Worm (Caenorhabditis elegans) whole organism, mixed stage, embryonic: ENCODE data around the gene F22E5.8.

ENCODE experiments used
- M03D4.4 ChIP-seq: sonication (generic microtip); optimal IDR thresholded peaks from 2 replicates; lab custom pipeline; 2017; ENCODE audit warnings: mild to moderate bottlenecking, missing genetic modification characterization, missing compliant biosample characterization
- blmp-1 ChIP-seq: fragments of 150-350 bp; optimal IDR thresholded peaks from 2 replicates; lab custom pipeline; 2014; ENCODE audit warnings: missing biosample characterization, missing genetic modification characterization
- cnd-1 ChIP-seq: fragments of 200-800 bp; sonication (Bioruptor generic); optimal IDR thresholded peaks from 2 replicates; lab custom pipeline; 2018; ENCODE audit warnings: mild to moderate bottlenecking, missing genetic modification characterization, missing compliant biosample characterization
- elt-1 ChIP-seq: sonication (generic microtip); optimal IDR thresholded peaks from 2 replicates; lab custom pipeline; 2017; ENCODE audit warnings: missing genetic modification characterization, mild to moderate bottlenecking, missing compliant biosample characterization, antibody characterized with exemption, moderate library complexity, borderline replicate concordance; ENCODE audit not compliant: insufficient read depth
- lin-13 ChIP-seq: fragments of 150-350 bp; optimal IDR thresholded peaks from 2 replicates; lab custom pipeline; 2014; ENCODE audit warnings: missing biosample characterization, missing genetic modification characterization
- mab-5 ChIP-seq: fragments of 150-350 bp; optimal IDR thresholded peaks from 2 replicates; lab custom pipeline; 2014; ENCODE audit warnings: missing biosample characterization, missing genetic modification characterization
- nhr-12 ChIP-seq: fragments of 150-350 bp; optimal IDR thresholded peaks from 2 replicates; lab custom pipeline; 2014; ENCODE audit warnings: missing biosample characterization, missing genetic modification characterization
- nhr-237 ChIP-seq: fragments of 150-350 bp; optimal IDR thresholded peaks from 2 replicates; lab custom pipeline; 2014; ENCODE audit warnings: missing biosample characterization, missing genetic modification characterization
- sem-2 ChIP-seq: fragments of 200-800 bp; sonication (Bioruptor generic); optimal IDR thresholded peaks from 2 replicates; lab custom pipeline; 2018; ENCODE audit warnings: mild to moderate bottlenecking, missing genetic modification characterization, missing compliant biosample characterization
- ztf-11 ChIP-seq: fragments of 150-350 bp; optimal IDR thresholded peaks from 2 replicates; lab custom pipeline; 2014; ENCODE audit warnings: missing biosample characterization, missing genetic modification characterization

DNA sequence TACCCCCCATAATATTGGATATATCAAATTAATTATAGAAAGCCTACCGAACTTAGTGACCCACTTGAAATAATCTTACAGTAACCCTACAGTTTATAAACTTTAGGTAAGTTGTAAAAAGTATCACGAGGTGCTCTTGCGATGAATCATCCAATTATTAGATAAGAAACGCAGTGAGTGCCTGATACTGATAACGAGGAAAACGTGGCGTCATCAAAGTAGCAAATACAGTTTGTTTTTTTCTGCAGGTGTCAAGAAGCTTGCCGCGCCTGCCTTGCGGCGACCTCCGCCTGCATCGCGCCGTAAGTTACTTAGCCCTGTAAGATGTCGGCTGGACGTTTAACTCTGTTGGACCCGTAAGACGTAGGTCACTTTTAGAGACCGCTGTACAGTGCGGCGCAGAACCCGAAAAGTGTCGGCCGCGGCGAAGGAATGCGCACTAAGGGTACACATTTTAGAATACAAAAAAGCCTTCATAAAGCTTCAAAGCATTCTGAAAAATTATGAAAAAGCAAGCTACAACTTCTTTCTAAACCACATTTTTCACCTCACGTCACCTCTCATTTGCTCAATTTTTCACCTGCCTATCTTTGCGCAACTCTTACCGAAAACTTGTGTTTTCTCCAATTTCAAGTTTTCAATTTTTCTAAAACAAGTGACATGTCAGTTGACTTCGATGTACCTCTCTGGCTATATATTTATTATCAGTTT, 29.5 kb upstream of the F22E5.8 start, which contains the start of gene sri-38:
- no peak for TF ChIP-seq sem-2 (GFP tag; lab: Kevin White, UChicago)
- TF ChIP-seq nhr-237 (tag; lab: Kevin White, UChicago): no peak
- no peak for TF ChIP-seq mab-5 (tag; lab: Kevin White, UChicago)
- TF ChIP-seq blmp-1 (tag; lab: Kevin White, UChicago): no peak
- no peak for TF ChIP-seq elt-1 (tag; lab: Kevin White, UChicago)
- no peak for TF ChIP-seq lin-13
- no peak for TF ChIP-seq ztf-11
- no peak for TF ChIP-seq M03D4.4
- TF ChIP-seq nhr-12: no peak
- TF ChIP-seq cnd-1 (tag; lab: Kevin White, UChicago): no peak
